Fruit fly (Drosophila melanogaster): ENCODE measurements around the gene Mpp6.

Gene Mpp6

DNA sequence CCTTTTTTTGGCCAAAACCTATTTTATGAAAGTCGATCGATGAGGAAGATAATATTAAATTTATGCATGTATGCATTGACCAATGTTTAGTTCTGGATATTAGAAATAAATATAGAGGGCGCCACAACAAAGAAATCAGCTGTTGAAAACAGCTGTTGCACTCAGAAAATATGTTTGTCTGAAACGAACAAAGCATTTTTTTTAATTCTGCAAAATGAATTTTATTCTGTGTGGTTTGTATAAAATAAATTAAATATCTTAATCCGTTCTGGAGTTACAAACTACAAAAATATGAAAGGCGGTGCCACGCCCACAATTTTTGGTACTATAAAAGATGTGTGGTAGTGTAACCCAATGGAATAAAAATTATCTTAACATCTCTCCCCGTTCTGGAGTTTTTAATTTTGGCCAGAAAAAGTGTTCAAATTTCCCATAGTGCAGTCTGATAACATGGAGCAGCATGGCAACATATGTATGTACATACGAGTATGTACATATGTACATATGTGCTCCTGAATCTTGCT, 47.3 kb upstream of the Mpp6 start (continued):
- TF ChIP-seq CG4707 (GFP tag; optimal IDR thresholded peaks at IDR 0.05) (peak; percentile 83), HLH4C (GFP tag; IDR thresholded peaks at IDR 0.05; ENCODE audit: partially characterized antibody) (no peak), Scr (GFP tag; IDR thresholded peaks at IDR 0.05; ENCODE audit: partially characterized antibody) (no peak), CG13123 (GFP tag; optimal IDR thresholded peaks at IDR 0.05) (peak; percentile 3), B-H1 (GFP tag; IDR thresholded peaks at IDR 0.05) (peak; percentile 37; the same call in 2 of the 3 replicates), Ets97D (GFP tag; optimal IDR thresholded peaks at IDR 0.05) (peak; percentile 38), repo (GFP tag; optimal IDR thresholded peaks at IDR 0.05) (no peak), lola (GFP tag; optimal IDR thresholded peaks at IDR 0.05) (peak in 1 of 3 experiments; percentile 82), CG11696 (GFP tag; IDR thresholded peaks at IDR 0.05) (no peak), sr (GFP tag; IDR thresholded peaks at IDR 0.05) (no peak), dimm (GFP tag; IDR thresholded peaks at IDR 0.05) (no peak), sc (optimal IDR thresholded peaks at IDR 0.05) (no peak), sc (GFP tag; optimal IDR thresholded peaks at IDR 0.05) (peak; percentile 43), trem (tag; optimal IDR thresholded peaks at IDR 0.05) (peak; percentile 40), CG10431 (GFP tag; optimal IDR thresholded peaks at IDR 0.05) (no peak), CG13287 (GFP tag; IDR thresholded peaks at IDR 0.05; ENCODE audit: partially characterized antibody) (no peak), kni (GFP tag; optimal IDR thresholded peaks at IDR 0.05) (no peak), CG12219 (GFP tag; optimal IDR thresholded peaks at IDR 0.05) (peak; percentile 59), Dip2 (GFP tag; IDR thresholded peaks at IDR 0.05) (no peak), CG14667 (GFP tag; IDR thresholded peaks at IDR 0.05) (no peak), CG18262 (tag; optimal IDR thresholded peaks at IDR 0.05) (peak; percentile 75), wdn (GFP tag; IDR thresholded peaks at IDR 0.05) (no peak), Oli (tag; optimal IDR thresholded peaks at IDR 0.05) (peak; percentile 72), CG3995 (GFP tag; optimal IDR thresholded peaks at IDR 0.05) (no peak), hb (GFP tag; IDR thresholded peaks at IDR 0.05; ENCODE audit: partially characterized antibody) (no peak), CG11695 (GFP tag; IDR thresholded peaks at IDR 0.05) (0 out of 3 replicates have a peak, but pooled peaks have one; percentile 10), Hey (tag; optimal IDR thresholded peaks at IDR 0.05) (no peak), CG17186 (GFP tag; optimal IDR thresholded peaks at IDR 0.05) (no peak), sens-2 (GFP tag; IDR thresholded peaks at IDR 0.05) (no peak), caup (GFP tag; optimal IDR thresholded peaks at IDR 0.05; ENCODE audit: severe bottlenecking) (no peak), gcm2 (GFP tag; optimal IDR thresholded peaks at IDR 0.05) (no peak), CG18476 (GFP tag; optimal IDR thresholded peaks at IDR 0.05) (peak; percentile 64), E2f2 (GFP tag; IDR thresholded peaks at IDR 0.05) (peak; percentile 25; the same call in 1 of the 2 replicates), Antp (GFP tag; optimal IDR thresholded peaks at IDR 0.05) (peak; percentile 8), CG2202 (tag; optimal IDR thresholded peaks at IDR 0.05) (peak; percentile 33), btn (GFP tag; optimal IDR thresholded peaks at IDR 0.05) (peak; percentile 33), CG2875 (GFP tag; optimal IDR thresholded peaks at IDR 0.05) (peak; percentile 57), Neu2 (GFP tag; optimal IDR thresholded peaks at IDR 0.05; ENCODE audit: borderline replicate concordance) (no peak), gem (tag; optimal IDR thresholded peaks at IDR 0.05) (peak; percentile 82), ash1 (GFP tag; optimal IDR thresholded peaks at IDR 0.05) (no peak), nerfin-2 (GFP tag; IDR thresholded peaks at IDR 0.05; ENCODE audit: partially characterized antibody) (no peak), tx (GFP tag; optimal IDR thresholded peaks at IDR 0.05) (peak; percentile 11), Jarid2 (GFP tag; optimal IDR thresholded peaks at IDR 0.05) (peak; percentile 31), slp2 (GFP tag; optimal IDR thresholded peaks at IDR 0.05) (no peak), CG17568 (GFP tag; optimal IDR thresholded peaks at IDR 0.05) (peak; percentile 9), CG16813 (GFP tag; IDR thresholded peaks at IDR 0.05; ENCODE audit: partially characterized antibody) (no peak), CG15269 (tag; optimal IDR thresholded peaks at IDR 0.05) (peak; percentile 65), CG17829 (tag; optimal IDR thresholded peaks at IDR 0.05) (peak; percentile 60), CG12071 (GFP tag; optimal IDR thresholded peaks at IDR 0.05) (no peak), Nf-YA (GFP tag; IDR thresholded peaks at IDR 0.05) (0 out of 2 replicates have a peak, but pooled peaks have one; percentile 38)
